Worm (Caenorhabditis elegans): ENCODE measurements around the gene swsn-3.

DNA sequence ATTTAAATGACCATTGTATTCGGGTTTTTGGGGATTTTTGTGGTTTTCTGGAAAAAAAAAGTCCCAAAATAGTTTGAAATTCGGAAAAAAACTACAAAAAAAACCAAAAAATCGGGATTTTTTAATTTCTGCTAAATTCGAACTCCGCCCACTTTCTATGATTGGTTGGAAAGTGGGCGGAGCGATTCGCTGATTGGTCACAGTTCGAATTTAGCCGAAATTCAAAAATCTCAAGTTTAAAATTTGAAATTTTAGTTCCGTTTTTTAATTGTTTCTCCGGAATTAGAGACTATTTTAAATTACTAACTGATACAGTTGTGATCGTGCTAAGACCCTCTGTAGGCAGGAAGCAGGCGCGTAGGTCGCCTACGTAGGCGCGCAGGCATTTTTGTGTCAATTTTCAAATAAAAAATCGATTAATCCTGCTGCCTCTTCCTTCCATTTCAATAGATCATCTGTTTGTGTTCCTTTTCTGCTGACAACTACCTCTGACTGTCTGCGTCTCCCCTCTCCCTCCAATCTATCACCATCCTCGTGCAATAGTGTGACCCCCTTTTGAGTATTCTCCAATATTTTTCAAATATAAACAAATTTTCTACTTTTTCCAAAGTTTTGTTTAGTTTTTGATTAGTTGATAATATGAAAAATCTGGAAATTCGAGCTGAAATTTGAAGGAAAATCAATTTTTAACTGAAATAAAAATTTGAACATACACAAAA, 47.9 kb upstream of the swsn-3 start:
- TF ChIP-seq sptf-2 (GFP tag; optimal IDR thresholded peaks at IDR 0.05) (no peak), egrh-3 (GFP tag; IDR thresholded peaks at IDR 0.05) (no peak), Y67H2A.10 (GFP tag; conservative IDR thresholded peaks at IDR 0.05) (no peak), efl-1 (GFP tag; optimal IDR thresholded peaks at IDR 0.05) (no peak), snpc-4 (GFP tag; optimal IDR thresholded peaks at IDR 0.05) (no peak), snpc-4 (tag; optimal IDR thresholded peaks at IDR 0.05) (no peak), unc-62 (GFP tag; optimal IDR thresholded peaks at IDR 0.05) (no peak)

All from whole organism, young adult.